Fruit fly (Drosophila melanogaster) whole organism, embryonic: ENCODE results near the gene meep.
A peak's percentile ranks its signal among the peaks of the same experiment; 100 is the strongest.

ENCODE experiments used
- Atf3 ChIP-seq: fragments of 200-800 bp; sonication (Bioruptor generic); optimal IDR thresholded peaks from 3 replicates; lab custom pipeline; 2016; ENCODE audit warnings: missing biosample characterization, missing genetic modification characterization
- C15 ChIP-seq: fragments of 200-800 bp; sonication (Bioruptor generic); IDR thresholded peaks from 3 replicates; pipeline ENCODE4 v1.3.6; 2022; ENCODE audit warnings: missing biosample characterization, missing genetic modification characterization
- CG11504 ChIP-seq: fragments of 200-800 bp; sonication (Bioruptor generic); optimal IDR thresholded peaks from 3 replicates; lab custom pipeline; 2019; ENCODE audit warnings: missing biosample characterization, mild to moderate bottlenecking, missing genetic modification characterization, moderate library complexity
- CG11695 ChIP-seq: fragments of 200-800 bp; sonication (Bioruptor generic); IDR thresholded peaks from 3 replicates; pipeline ENCODE4 v1.3.6; 2022; ENCODE audit warnings: missing biosample characterization, missing genetic modification characterization
- CG16779 ChIP-seq: fragments of 200-800 bp; sonication (Bioruptor generic); IDR thresholded peaks from 2 replicates; pipeline ENCODE4 v1.3.6; 2022; ENCODE audit warnings: missing biosample characterization, missing genetic modification characterization
- CG16815 ChIP-seq: fragments of 200-800 bp; sonication (Bioruptor generic); optimal IDR thresholded peaks from 3 replicates; lab custom pipeline; 2017; ENCODE audit warnings: missing biosample characterization, mild to moderate bottlenecking, missing genetic modification characterization
- CG17568 ChIP-seq: fragments of 200-800 bp; sonication (Bioruptor generic); optimal IDR thresholded peaks from 2 replicates; lab custom pipeline; 2018; ENCODE audit warnings: missing biosample characterization, mild to moderate bottlenecking, missing genetic modification characterization, moderate library complexity
- CG17612 ChIP-seq: fragments of 200-800 bp; sonication (Bioruptor generic); IDR thresholded peaks from 2 replicates; pipeline ENCODE4 v1.3.6; 2022; ENCODE audit warnings: missing biosample characterization, missing genetic modification characterization
- CG17912 ChIP-seq: fragments of 200-800 bp; sonication (Bioruptor generic); optimal IDR thresholded peaks from 2 replicates; lab custom pipeline; 2018; ENCODE audit warnings: missing biosample characterization, mild to moderate bottlenecking, missing genetic modification characterization
- CG18262 ChIP-seq: fragments of 200-800 bp; optimal IDR thresholded peaks from 3 replicates; lab custom pipeline; 2019; ENCODE audit warnings: missing biosample characterization, mild to moderate bottlenecking, missing genetic modification characterization, moderate library complexity
- CG18764 ChIP-seq: fragments of 200-800 bp; sonication (Bioruptor generic); optimal IDR thresholded peaks from 3 replicates; lab custom pipeline; 2016; ENCODE audit warnings: missing biosample characterization, missing genetic modification characterization
- CG30020 ChIP-seq: fragments of 200-800 bp; optimal IDR thresholded peaks from 2 replicates; lab custom pipeline; 2019; ENCODE audit warnings: missing biosample characterization, mild to moderate bottlenecking, missing genetic modification characterization, moderate library complexity
- CG30431 ChIP-seq: fragments of 200-800 bp; sonication (Bioruptor generic); optimal IDR thresholded peaks from 2 replicates; lab custom pipeline; 2017; ENCODE audit warnings: missing biosample characterization, missing genetic modification characterization
- CG3065 ChIP-seq: fragments of 200-800 bp; sonication (Bioruptor generic); optimal IDR thresholded peaks from 2 replicates; lab custom pipeline; 2016; ENCODE audit warnings: missing biosample characterization, missing genetic modification characterization
- CG31388 ChIP-seq: fragments of 200-800 bp; sonication (Bioruptor generic); optimal IDR thresholded peaks from 2 replicates; lab custom pipeline; 2016; ENCODE audit warnings: missing biosample characterization, missing genetic modification characterization
- CG3407 ChIP-seq: fragments of 200-800 bp; sonication (Bioruptor generic); optimal IDR thresholded peaks from 2 replicates; lab custom pipeline; 2018; ENCODE audit warnings: missing biosample characterization, mild to moderate bottlenecking, missing genetic modification characterization
- CG4328 ChIP-seq: fragments of 200-800 bp; sonication (Bioruptor generic); optimal IDR thresholded peaks from 3 replicates; lab custom pipeline; 2017; ENCODE audit warnings: missing biosample characterization, missing genetic modification reagents, missing genetic modification characterization
- CG4404 ChIP-seq: fragments of 200-800 bp; sonication (Bioruptor generic); IDR thresholded peaks from 2 replicates; pipeline ENCODE4 v1.3.6; 2022; ENCODE audit warnings: missing biosample characterization, missing genetic modification characterization
- CG4707 ChIP-seq: fragments of 200-800 bp; sonication (Bioruptor generic); optimal IDR thresholded peaks from 2 replicates; lab custom pipeline; 2018; ENCODE audit warnings: missing biosample characterization, mild to moderate bottlenecking, missing genetic modification characterization, moderate library complexity
- CG5245 ChIP-seq: fragments of 200-800 bp; sonication (Bioruptor generic); optimal IDR thresholded peaks from 3 replicates; lab custom pipeline; 2016; ENCODE audit warnings: missing biosample characterization, missing genetic modification characterization
- CG6689 ChIP-seq: fragments of 200-800 bp; sonication (Bioruptor generic); IDR thresholded peaks from 2 replicates; pipeline ENCODE4 v1.3.6; 2022; ENCODE audit warnings: missing biosample characterization, missing genetic modification characterization
- CG7357 ChIP-seq: fragments of 200-800 bp; sonication (Bioruptor generic); IDR thresholded peaks from 3 replicates; pipeline ENCODE4 v1.3.6; 2022; ENCODE audit warnings: missing biosample characterization, missing genetic modification characterization
- CG7928 ChIP-seq: fragments of 200-800 bp; sonication (Bioruptor generic); optimal IDR thresholded peaks from 2 replicates; lab custom pipeline; 2017; ENCODE audit warnings: missing biosample characterization, mild to moderate bottlenecking, missing genetic modification characterization
- CG8944 ChIP-seq: fragments of 200-800 bp; sonication (Bioruptor generic); optimal IDR thresholded peaks from 3 replicates; lab custom pipeline; 2016; ENCODE audit warnings: missing biosample characterization, missing genetic modification characterization
- CoRest ChIP-seq: fragments of 200-800 bp; sonication (Bioruptor generic); optimal IDR thresholded peaks from 3 replicates; lab custom pipeline; 2018; ENCODE audit warnings: missing biosample characterization, mild to moderate bottlenecking, missing genetic modification characterization, moderate library complexity
- D19B ChIP-seq: fragments of 200-800 bp; sonication (Bioruptor generic); optimal IDR thresholded peaks from 2 replicates; lab custom pipeline; 2017; ENCODE audit warnings: missing biosample characterization, mild to moderate bottlenecking, missing genetic modification characterization
- Deaf1 ChIP-seq: fragments of 200-800 bp; optimal IDR thresholded peaks from 3 replicates; lab custom pipeline; 2019; ENCODE audit warnings: missing biosample characterization, mild to moderate bottlenecking, missing genetic modification characterization, moderate library complexity
- ERR ChIP-seq: fragments of 200-800 bp; sonication (Bioruptor generic); optimal IDR thresholded peaks from 2 replicates; lab custom pipeline; 2016; ENCODE audit warnings: missing biosample characterization, missing genetic modification characterization
- HmgD ChIP-seq: fragments of 200-800 bp; sonication (Bioruptor generic); optimal IDR thresholded peaks from 3 replicates; lab custom pipeline; 2016; ENCODE audit warnings: missing biosample characterization, missing genetic modification characterization
- Lhr ChIP-seq: fragments of 200-800 bp; sonication (Bioruptor generic); optimal IDR thresholded peaks from 3 replicates; lab custom pipeline; 2017; ENCODE audit warnings: mild to moderate bottlenecking, missing biosample characterization, missing genetic modification reagents, missing genetic modification characterization
- Nf-YA ChIP-seq: fragments of 200-800 bp; sonication (Bioruptor generic); IDR thresholded peaks from 2 replicates; pipeline ENCODE4 v1.3.6; 2022; ENCODE audit warnings: missing biosample characterization, missing genetic modification characterization
- TFAM ChIP-seq: fragments of 200-800 bp; sonication (Bioruptor generic); optimal IDR thresholded peaks from 2 replicates; lab custom pipeline; 2017; ENCODE audit warnings: missing biosample characterization, missing genetic modification characterization, inconsistent platforms
- Trl ChIP-seq, 3 experiments: fragments of >200 bp in 2 of 3; fragments of 200-800 bp in 1 of 3; sonication (Bioruptor generic) in 1 of 3; optimal IDR thresholded peaks; 2 replicates in 1 of 3; 3 replicates in 2 of 3; lab custom pipeline; 2016 to 2017; ENCODE audit warnings: missing biosample characterization in 1 of 3, missing genetic modification characterization in 1 of 3
- ab ChIP-seq: fragments of 200-800 bp; sonication (Bioruptor generic); optimal IDR thresholded peaks from 2 replicates; lab custom pipeline; 2016; ENCODE audit warnings: missing biosample characterization, missing genetic modification characterization
- cas ChIP-seq: fragments of 200-800 bp; sonication (Bioruptor generic); IDR thresholded peaks from 2 replicates; pipeline ENCODE4 v1.3.6; 2022; ENCODE audit warnings: missing biosample characterization, missing genetic modification characterization
- chn ChIP-seq: fragments of 200-800 bp; sonication (Bioruptor generic); optimal IDR thresholded peaks from 2 replicates; lab custom pipeline; 2016; ENCODE audit warnings: missing biosample characterization, missing genetic modification characterization
- crc ChIP-seq: fragments of 200-800 bp; sonication (Bioruptor generic); optimal IDR thresholded peaks from 2 replicates; lab custom pipeline; 2016; ENCODE audit warnings: missing biosample characterization, missing genetic modification characterization
- croc ChIP-seq: fragments of 200-800 bp; sonication (Bioruptor generic); conservative IDR thresholded peaks from 3 replicates; pipeline ENCODE4 v1.3.6; 2022; ENCODE audit warnings: missing biosample characterization, missing genetic modification characterization
- disco-r ChIP-seq: fragments of 200-800 bp; sonication (Bioruptor generic); optimal IDR thresholded peaks from 2 replicates; lab custom pipeline; 2016; ENCODE audit warnings: missing biosample characterization, missing genetic modification characterization
- mld ChIP-seq: fragments of 200-800 bp; sonication (Bioruptor generic); IDR thresholded peaks from 3 replicates; pipeline ENCODE4 v1.3.6; 2022; ENCODE audit warnings: missing biosample characterization, missing genetic modification characterization; ENCODE audit not compliant: partially characterized antibody
- onecut ChIP-seq: fragments of 200-800 bp; sonication (Bioruptor generic); IDR thresholded peaks from 2 replicates; pipeline ENCODE4 v1.3.6; 2022; ENCODE audit warnings: missing biosample characterization, missing genetic modification characterization
- prd ChIP-seq, 3 experiments: fragments of >200 bp in 2 of 3; fragments of 200-800 bp in 1 of 3; sonication (Bioruptor generic) in 1 of 3; optimal IDR thresholded peaks in 2 of 3; IDR thresholded peaks in 1 of 3; 2 replicates in 2 of 3; 3 replicates in 1 of 3; pipeline versions ENCODE4 v1.3.6 to Lab custom; 2017 to 2022; ENCODE audit warnings: missing biosample characterization in 1 of 3, missing genetic modification characterization in 1 of 3
- ro ChIP-seq: fragments of 200-800 bp; sonication (Bioruptor generic); IDR thresholded peaks from 2 replicates; pipeline ENCODE4 v1.3.6; 2022; ENCODE audit warnings: missing biosample characterization, missing genetic modification characterization
- schlank ChIP-seq: fragments of 200-800 bp; sonication (Bioruptor generic); optimal IDR thresholded peaks from 2 replicates; lab custom pipeline; 2018; ENCODE audit warnings: missing biosample characterization, mild to moderate bottlenecking, missing genetic modification characterization
- slou ChIP-seq: fragments of 200-800 bp; sonication (Bioruptor generic); optimal IDR thresholded peaks from 3 replicates; lab custom pipeline; 2016; ENCODE audit warnings: missing biosample characterization, missing genetic modification characterization
- sr ChIP-seq: fragments of 200-800 bp; sonication (Bioruptor generic); IDR thresholded peaks from 3 replicates; pipeline ENCODE4 v1.3.6; 2022; ENCODE audit warnings: missing biosample characterization, missing genetic modification characterization
- tna ChIP-seq: fragments of 200-800 bp; sonication (Bioruptor generic); IDR thresholded peaks from 2 replicates; pipeline ENCODE4 v1.3.6; 2022; ENCODE audit warnings: missing biosample characterization, missing genetic modification characterization; ENCODE audit not compliant: partially characterized antibody
- trem ChIP-seq: fragments of 200-800 bp; optimal IDR thresholded peaks from 3 replicates; lab custom pipeline; 2019; ENCODE audit warnings: missing biosample characterization, mild to moderate bottlenecking, missing genetic modification characterization, moderate library complexity
- ttk ChIP-seq: fragments of 200-800 bp; sonication (Bioruptor generic); IDR thresholded peaks from 2 replicates; pipeline ENCODE4 v2.1.2; 2022; ENCODE audit warnings: missing biosample characterization, missing genetic modification characterization
- usp ChIP-seq: fragments of >200 bp; optimal IDR thresholded peaks from 2 replicates; lab custom pipeline; 2017; ENCODE audit warnings: missing biosample characterization, missing genetic modification characterization

Gene meep

DNA sequence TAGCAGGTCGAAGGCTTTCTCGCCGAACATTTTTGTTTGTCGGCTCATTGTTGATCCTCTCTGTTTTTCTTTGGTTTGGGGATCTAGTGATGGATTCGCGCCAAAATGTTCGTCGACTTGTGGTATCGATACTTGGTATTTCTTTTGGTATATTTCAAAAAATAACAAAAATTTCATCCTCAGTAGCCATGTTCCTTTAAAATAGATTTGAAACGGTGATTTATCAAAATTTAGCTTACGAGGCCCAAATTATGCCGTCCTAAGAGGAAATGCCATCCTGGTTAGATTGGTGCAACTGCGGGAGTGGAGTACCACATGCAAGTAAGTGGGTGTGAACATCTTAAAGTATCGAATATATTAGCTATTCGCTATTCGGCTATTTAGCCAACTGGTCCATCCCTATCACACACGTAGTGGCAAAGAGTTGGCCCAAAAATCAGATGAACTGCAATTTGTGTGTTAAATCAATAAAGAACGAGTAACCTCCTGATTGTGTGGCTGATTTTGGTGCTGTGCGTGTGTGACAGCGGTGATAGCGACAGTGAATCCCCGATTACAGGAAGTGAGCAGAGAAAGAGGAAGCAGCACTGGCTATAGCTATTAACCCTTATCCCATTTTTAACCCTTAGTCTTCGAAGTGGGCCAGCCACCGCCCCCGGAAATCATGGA lies 44.9 kb upstream of the meep start, which contains the start of the genes Psf1 and Sac1 (continued):
- TF ChIP-seq CG30431: no peak
- peak; percentile 66 for TF ChIP-seq onecut (GFP tag; lab: Robert Waterston, UW)
- TF ChIP-seq CG4707 (GFP tag; lab: Kevin White, UChicago): no peak
- TF ChIP-seq ERR (GFP tag; lab: Kevin White, UChicago): no peak
- TF ChIP-seq croc (GFP tag; lab: Robert Waterston, UW): no peak
- peak; percentile 83 for TF ChIP-seq CG30020 (tag; lab: Kevin White, UChicago)
- no peak for TF ChIP-seq CG17612 (GFP tag; lab: Robert Waterston, UW)
- 0 out of 2 replicates have a peak, but pooled peaks have one; percentile 32 for TF ChIP-seq cas
- peak; percentile 22 for TF ChIP-seq CG5245 (GFP tag; lab: Kevin White, UChicago)
- no peak; the same call in 1 of the 2 replicates for TF ChIP-seq CG4404 (GFP tag; lab: Robert Waterston, UW)
- no peak for TF ChIP-seq usp (GFP tag; lab: Kevin White, UChicago)
- peak; percentile 5 for TF ChIP-seq CG16815 (GFP tag; lab: Kevin White, UChicago)
- no peak for TF ChIP-seq CG4328
- peak; percentile 24; the same call in 1 of the 2 replicates for TF ChIP-seq ttk (GFP tag; lab: Robert Waterston, UW)
- no peak for TF ChIP-seq schlank (tag; lab: Kevin White, UChicago)
- peak; percentile 50 for TF ChIP-seq Atf3 (GFP tag; lab: Kevin White, UChicago)
- no peak for TF ChIP-seq CG11695 (GFP tag; lab: Robert Waterston, UW)
- TF ChIP-seq TFAM (GFP tag; lab: Kevin White, UChicago): no peak
- peak; percentile 41 for TF ChIP-seq CG3065 (GFP tag; lab: Kevin White, UChicago)
- peak; percentile 60 for TF ChIP-seq tna (GFP tag; lab: Robert Waterston, UW)
- TF ChIP-seq CG11504 (tag; lab: Kevin White, UChicago): no peak
- TF ChIP-seq CG7357 (GFP tag; lab: Robert Waterston, UW): peak; percentile 98
- no peak for TF ChIP-seq C15
- no peak for TF ChIP-seq sr (GFP tag; lab: Robert Waterston, UW)
- peak; percentile 54; the same call in 1 of the 3 replicates for TF ChIP-seq mld (GFP tag; lab: Robert Waterston, UW)
- TF ChIP-seq Lhr: peak; percentile 71
- peak; percentile 18 for TF ChIP-seq chn (GFP tag; lab: Kevin White, UChicago)
- peak; percentile 59 for TF ChIP-seq CG8944 (GFP tag; lab: Kevin White, UChicago)
- no peak for TF ChIP-seq CG16779 (GFP tag; lab: Robert Waterston, UW)
- TF ChIP-seq Deaf1: no peak
- TF ChIP-seq Trl (optimal IDR thresholded peaks at IDR 0.05; lab: Kevin White, UChicago): no peak
- TF ChIP-seq Trl (GFP tag; optimal IDR thresholded peaks at IDR 0.05; lab: Kevin White, UChicago): peak; percentile 18
- TF ChIP-seq prd (optimal IDR thresholded peaks at IDR 0.05; lab: Kevin White, UChicago): no peak
- TF ChIP-seq prd (GFP tag; IDR thresholded peaks at IDR 0.05; lab: Robert Waterston, UW): peak; percentile 71
- TF ChIP-seq disco-r: no peak
- no peak for TF ChIP-seq D19B (GFP tag; lab: Kevin White, UChicago)
- peak; percentile 48 for TF ChIP-seq CG18262 (tag; lab: Kevin White, UChicago)
- TF ChIP-seq CG18764 (GFP tag; lab: Kevin White, UChicago): peak; percentile 40
- TF ChIP-seq Nf-YA: peak; percentile 13; the same call in 1 of the 2 replicates
- no peak for TF ChIP-seq ro (GFP tag; lab: Robert Waterston, UW)
- peak; percentile 7 for TF ChIP-seq crc (GFP tag; lab: Kevin White, UChicago)
- TF ChIP-seq slou (GFP tag; lab: Kevin White, UChicago): no peak
- TF ChIP-seq CoRest (tag; lab: Kevin White, UChicago): peak; percentile 71
- no peak for TF ChIP-seq ab (GFP tag; lab: Kevin White, UChicago)
- peak; percentile 10 for TF ChIP-seq CG7928 (GFP tag; lab: Kevin White, UChicago)
- no peak for TF ChIP-seq CG31388 (GFP tag; lab: Kevin White, UChicago)
- TF ChIP-seq CG3407 (GFP tag; lab: Kevin White, UChicago): no peak
- TF ChIP-seq CG17568 (GFP tag; lab: Kevin White, UChicago): no peak
- peak; percentile 73 for TF ChIP-seq trem
- TF ChIP-seq CG17912 (GFP tag; lab: Kevin White, UChicago): no peak
- peak; percentile 41; the same call in 1 of the 2 replicates for TF ChIP-seq CG6689 (GFP tag; lab: Robert Waterston, UW)
- TF ChIP-seq HmgD (GFP tag; lab: Kevin White, UChicago): peak; percentile 29
